Fruit fly (Drosophila melanogaster) whole organism, embryonic: ENCODE results near the gene drpr.
A peak's percentile ranks its signal among the peaks of the same experiment; 100 is the strongest.

ENCODE experiments used
- Abd-B ChIP-seq: fragments of 200-800 bp; sonication (Bioruptor generic); optimal IDR thresholded peaks from 2 replicates; lab custom pipeline; 2018; ENCODE audit warnings: missing biosample characterization, mild to moderate bottlenecking, missing genetic modification characterization, moderate library complexity
- BEAF-32 ChIP-seq: fragments of 200-800 bp; sonication (Bioruptor generic); optimal IDR thresholded peaks from 3 replicates; lab custom pipeline; 2017; ENCODE audit warnings: missing biosample characterization, missing genetic modification characterization, mild to moderate bottlenecking, moderate library complexity, missing genetic modification reagents
- Bdp1 ChIP-seq: fragments of 200-800 bp; sonication (Bioruptor generic); optimal IDR thresholded peaks from 3 replicates; lab custom pipeline; 2016; ENCODE audit warnings: missing biosample characterization, missing genetic modification characterization
- Bgb ChIP-seq: fragments of 200-800 bp; sonication (Bioruptor generic); IDR thresholded peaks from 2 replicates; pipeline ENCODE4 v1.3.6; 2022; ENCODE audit warnings: missing biosample characterization, missing genetic modification characterization; ENCODE audit not compliant: partially characterized antibody
- BtbVII ChIP-seq: fragments of 200-800 bp; sonication (Bioruptor generic); optimal IDR thresholded peaks from 3 replicates; lab custom pipeline; 2017; ENCODE audit warnings: missing biosample characterization, mild to moderate bottlenecking, missing genetic modification characterization
- CG10274 ChIP-seq: fragments of 200-800 bp; sonication (Bioruptor generic); optimal IDR thresholded peaks from 3 replicates; lab custom pipeline; 2017; ENCODE audit warnings: missing biosample characterization, mild to moderate bottlenecking, missing genetic modification characterization
- CG10321 ChIP-seq: fragments of 200-800 bp; sonication (Bioruptor generic); IDR thresholded peaks from 2 replicates; pipeline ENCODE4 v1.3.6; 2022; ENCODE audit warnings: missing biosample characterization, missing genetic modification characterization
- CG10565 ChIP-seq: fragments of 200-800 bp; sonication (Bioruptor generic); optimal IDR thresholded peaks from 3 replicates; lab custom pipeline; 2016; ENCODE audit warnings: missing biosample characterization, mild to moderate bottlenecking, missing genetic modification characterization
- CG11398 ChIP-seq: fragments of 200-800 bp; sonication (Bioruptor generic); optimal IDR thresholded peaks from 2 replicates; lab custom pipeline; 2016; ENCODE audit warnings: missing biosample characterization, missing genetic modification characterization
- CG11560 ChIP-seq: fragments of 200-800 bp; sonication (Bioruptor generic); IDR thresholded peaks from 3 replicates; pipeline ENCODE4 v1.3.6; 2022; ENCODE audit warnings: missing biosample characterization, missing genetic modification characterization
- CG15073 ChIP-seq: fragments of 200-800 bp; sonication (Bioruptor generic); optimal IDR thresholded peaks from 2 replicates; lab custom pipeline; 2016; ENCODE audit warnings: missing biosample characterization, missing genetic modification characterization
- CG15269 ChIP-seq: fragments of 200-800 bp; sonication (Bioruptor generic); optimal IDR thresholded peaks from 2 replicates; lab custom pipeline; 2018; ENCODE audit warnings: missing biosample characterization, mild to moderate bottlenecking, missing genetic modification characterization, moderate library complexity
- CG17359 ChIP-seq: fragments of 200-800 bp; sonication (Bioruptor generic); optimal IDR thresholded peaks from 3 replicates; lab custom pipeline; 2018; ENCODE audit warnings: missing biosample characterization, mild to moderate bottlenecking, missing genetic modification characterization, moderate library complexity
- CG30403 ChIP-seq: fragments of 200-800 bp; sonication (Bioruptor generic); optimal IDR thresholded peaks from 3 replicates; lab custom pipeline; 2016; ENCODE audit warnings: missing biosample characterization, missing genetic modification characterization
- CG3281 ChIP-seq: fragments of 200-800 bp; sonication (Bioruptor generic); optimal IDR thresholded peaks from 3 replicates; lab custom pipeline; 2017; ENCODE audit warnings: missing biosample characterization, mild to moderate bottlenecking, missing genetic modification characterization
- CG4404 ChIP-seq: fragments of 200-800 bp; sonication (Bioruptor generic); IDR thresholded peaks from 2 replicates; pipeline ENCODE4 v1.3.6; 2022; ENCODE audit warnings: missing biosample characterization, missing genetic modification characterization
- CG6689 ChIP-seq: fragments of 200-800 bp; sonication (Bioruptor generic); IDR thresholded peaks from 2 replicates; pipeline ENCODE4 v1.3.6; 2022; ENCODE audit warnings: missing biosample characterization, missing genetic modification characterization
- CG7372 ChIP-seq: fragments of 200-800 bp; sonication (Bioruptor generic); IDR thresholded peaks from 2 replicates; pipeline ENCODE4 v1.3.6; 2022; ENCODE audit warnings: missing biosample characterization, missing genetic modification characterization
- CG7556 ChIP-seq: fragments of 200-800 bp; sonication (Bioruptor generic); optimal IDR thresholded peaks from 2 replicates; lab custom pipeline; 2017; ENCODE audit warnings: missing biosample characterization, mild to moderate bottlenecking, missing genetic modification characterization
- CG7786 ChIP-seq: fragments of 200-800 bp; sonication (Bioruptor generic); optimal IDR thresholded peaks from 2 replicates; lab custom pipeline; 2016; ENCODE audit warnings: missing biosample characterization, missing genetic modification characterization
- CG8478 ChIP-seq: fragments of >200 bp; optimal IDR thresholded peaks from 2 replicates; lab custom pipeline; 2018
- CG9215 ChIP-seq: fragments of 200-800 bp; sonication (Bioruptor generic); IDR thresholded peaks from 2 replicates; pipeline ENCODE4 v1.3.6; 2022; ENCODE audit warnings: missing biosample characterization, missing genetic modification characterization
- Dbx ChIP-seq: fragments of 200-800 bp; sonication (Bioruptor generic); IDR thresholded peaks from 3 replicates; pipeline ENCODE4 v1.3.6; 2022; ENCODE audit warnings: missing biosample characterization, missing genetic modification characterization
- Deaf1 ChIP-seq: fragments of 200-800 bp; optimal IDR thresholded peaks from 3 replicates; lab custom pipeline; 2019; ENCODE audit warnings: missing biosample characterization, mild to moderate bottlenecking, missing genetic modification characterization, moderate library complexity
- Dfd ChIP-seq, 2 experiments: fragments of >200 bp; optimal IDR thresholded peaks; 2 replicates each; lab custom pipeline; 2017; ENCODE audit warnings: missing biosample characterization in 2 of 2, missing genetic modification characterization in 2 of 2
- Hr51 ChIP-seq, 2 experiments: fragments of 200-800 bp; sonication (Bioruptor generic); optimal IDR thresholded peaks; 2 replicates in 1 of 2; 3 replicates in 1 of 2; lab custom pipeline; 2016 to 2018; ENCODE audit warnings: missing biosample characterization in 2 of 2, missing genetic modification characterization in 2 of 2, mild to moderate bottlenecking in 1 of 2, moderate library complexity in 1 of 2
- PHDP ChIP-seq: fragments of 200-800 bp; sonication (Bioruptor generic); optimal IDR thresholded peaks from 3 replicates; lab custom pipeline; 2018; ENCODE audit warnings: missing biosample characterization, mild to moderate bottlenecking, missing genetic modification characterization, moderate library complexity
- Rfx ChIP-seq: fragments of 200-800 bp; sonication (Bioruptor generic); IDR thresholded peaks from 2 replicates; pipeline ENCODE4 v1.3.6; 2022; ENCODE audit warnings: missing biosample characterization, missing genetic modification characterization
- Scr ChIP-seq: fragments of 200-800 bp; sonication (Bioruptor generic); IDR thresholded peaks from 2 replicates; pipeline ENCODE4 v1.3.6; 2022; ENCODE audit warnings: missing biosample characterization, missing genetic modification characterization; ENCODE audit not compliant: partially characterized antibody
- Spps ChIP-seq: fragments of 200-800 bp; sonication (Bioruptor generic); optimal IDR thresholded peaks from 2 replicates; lab custom pipeline; 2018; ENCODE audit warnings: missing biosample characterization, mild to moderate bottlenecking, missing genetic modification characterization
- ash1 ChIP-seq: fragments of 200-800 bp; sonication (Bioruptor generic); optimal IDR thresholded peaks from 2 replicates; lab custom pipeline; 2018; ENCODE audit warnings: missing biosample characterization, mild to moderate bottlenecking, missing genetic modification characterization
- dmrt11E ChIP-seq: fragments of 200-800 bp; sonication (Bioruptor generic); optimal IDR thresholded peaks from 3 replicates; lab custom pipeline; 2018; ENCODE audit warnings: missing biosample characterization, mild to moderate bottlenecking, missing genetic modification characterization, moderate library complexity
- ewg ChIP-seq: fragments of 200-800 bp; sonication (Bioruptor generic); optimal IDR thresholded peaks from 3 replicates; lab custom pipeline; 2017; ENCODE audit warnings: mild to moderate bottlenecking, missing biosample characterization, missing genetic modification reagents, missing genetic modification characterization
- gem ChIP-seq: fragments of 200-800 bp; sonication (Bioruptor generic); optimal IDR thresholded peaks from 2 replicates; lab custom pipeline; 2019; ENCODE audit warnings: missing biosample characterization, mild to moderate bottlenecking, missing genetic modification characterization, moderate library complexity
- ham ChIP-seq: fragments of 200-800 bp; sonication (Bioruptor generic); IDR thresholded peaks from 2 replicates; pipeline ENCODE4 v1.3.6; 2022; ENCODE audit warnings: missing biosample characterization, missing genetic modification characterization
- hkb ChIP-seq, 2 experiments: fragments of 200-800 bp in 1 of 2; fragments of >200 bp in 1 of 2; sonication (Bioruptor generic) in 1 of 2; IDR thresholded peaks in 1 of 2; optimal IDR thresholded peaks in 1 of 2; 2 replicates each; pipeline versions ENCODE4 v1.3.6 to Lab custom; 2017 to 2022; ENCODE audit warnings: missing biosample characterization in 1 of 2, missing genetic modification characterization in 1 of 2
- ken ChIP-seq: fragments of 200-800 bp; sonication (Bioruptor generic); IDR thresholded peaks from 3 replicates; pipeline ENCODE4 v1.3.6; 2022; ENCODE audit warnings: missing biosample characterization, missing genetic modification characterization
- nom ChIP-seq: fragments of 200-800 bp; sonication (Bioruptor generic); optimal IDR thresholded peaks from 2 replicates; lab custom pipeline; 2017; ENCODE audit warnings: missing biosample characterization, missing genetic modification characterization, mild to moderate bottlenecking, moderate library complexity, missing genetic modification reagents
- pfk ChIP-seq: fragments of 200-800 bp; sonication (Bioruptor generic); optimal IDR thresholded peaks from 2 replicates; lab custom pipeline; 2018; ENCODE audit warnings: missing biosample characterization, mild to moderate bottlenecking, missing genetic modification characterization, moderate library complexity
- pros ChIP-seq: fragments of 200-800 bp; sonication (Bioruptor generic); optimal IDR thresholded peaks from 3 replicates; lab custom pipeline; 2019; ENCODE audit warnings: missing biosample characterization, mild to moderate bottlenecking, missing genetic modification characterization, moderate library complexity
- psq ChIP-seq: fragments of 200-800 bp; sonication (Bioruptor generic); optimal IDR thresholded peaks from 2 replicates; lab custom pipeline; 2017; ENCODE audit warnings: missing biosample characterization, missing genetic modification characterization
- salm ChIP-seq: fragments of 200-800 bp; sonication (Bioruptor generic); optimal IDR thresholded peaks from 2 replicates; lab custom pipeline; 2018; ENCODE audit warnings: missing biosample characterization, mild to moderate bottlenecking, missing genetic modification characterization
- schlank ChIP-seq: fragments of 200-800 bp; sonication (Bioruptor generic); optimal IDR thresholded peaks from 2 replicates; lab custom pipeline; 2018; ENCODE audit warnings: missing biosample characterization, mild to moderate bottlenecking, missing genetic modification characterization
- sim ChIP-seq: fragments of 200-800 bp; sonication (Bioruptor generic); IDR thresholded peaks from 2 replicates; pipeline ENCODE4 v1.3.6; 2022; ENCODE audit warnings: missing biosample characterization, missing genetic modification characterization
- slbo ChIP-seq: fragments of 200-800 bp; sonication (Bioruptor generic); IDR thresholded peaks from 2 replicates; pipeline ENCODE4 v1.3.6; 2022; ENCODE audit warnings: missing biosample characterization, missing genetic modification characterization
- tll ChIP-seq, 2 experiments: fragments of 200-800 bp in 1 of 2; fragments of >200 bp in 1 of 2; sonication (Bioruptor generic) in 1 of 2; optimal IDR thresholded peaks; 2 replicates each; lab custom pipeline; 2017 to 2019; ENCODE audit warnings: missing biosample characterization in 2 of 2, missing genetic modification characterization in 2 of 2, mild to moderate bottlenecking in 1 of 2, moderate library complexity in 1 of 2
- trh ChIP-seq: fragments of 200-800 bp; sonication (Bioruptor generic); optimal IDR thresholded peaks from 2 replicates; lab custom pipeline; 2016; ENCODE audit warnings: missing biosample characterization, missing genetic modification characterization
- vvl ChIP-seq: fragments of 200-800 bp; sonication (Bioruptor generic); IDR thresholded peaks from 2 replicates; pipeline ENCODE4 v1.3.6; 2022; ENCODE audit warnings: missing biosample characterization, missing genetic modification characterization
- wdn ChIP-seq: fragments of 200-800 bp; sonication (Bioruptor generic); IDR thresholded peaks from 2 replicates; pipeline ENCODE4 v1.3.6; 2022; ENCODE audit warnings: missing biosample characterization, missing genetic modification characterization
- zfh2 ChIP-seq: fragments of 200-800 bp; sonication (Bioruptor generic); optimal IDR thresholded peaks from 2 replicates; lab custom pipeline; 2016; ENCODE audit warnings: missing biosample characterization, missing genetic modification characterization

The drpr gene

DNA sequence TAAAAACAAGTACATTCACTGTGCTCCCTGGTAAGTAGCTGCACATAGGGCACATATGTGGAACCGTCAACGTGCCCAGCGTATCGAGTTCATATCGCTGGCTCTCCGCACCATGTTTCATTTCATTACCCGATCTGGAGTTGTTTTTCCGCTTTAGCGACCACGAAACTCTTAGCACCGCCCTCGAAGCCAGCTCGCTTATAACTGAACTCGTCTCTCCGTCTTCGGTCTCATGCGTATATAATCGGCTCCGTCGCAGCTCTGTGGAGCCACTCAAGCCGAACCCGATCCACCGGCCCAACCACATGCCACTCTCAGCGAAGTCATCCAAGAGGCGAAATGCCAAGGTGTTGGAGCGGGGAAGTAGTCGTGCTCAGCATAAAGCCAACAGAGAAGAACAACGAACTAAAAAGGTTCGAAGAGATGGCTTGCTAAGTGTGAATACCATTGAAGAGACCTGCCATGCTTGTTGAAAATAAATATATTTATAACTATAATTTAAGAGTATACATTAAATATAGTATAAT lies 24.6 kb upstream of the drpr start, which contains the start of gene Cht2 (continued):
- peak; percentile 13; the same call in 1 of the 2 replicates for TF ChIP-seq vvl (GFP tag; lab: Robert Waterston, UW)
- TF ChIP-seq CG10565 (GFP tag; lab: Kevin White, UChicago): no peak
- peak; percentile 28; the same call in 1 of the 2 replicates for TF ChIP-seq Rfx (GFP tag; lab: Robert Waterston, UW)
- no peak for TF ChIP-seq sim
- no peak for TF ChIP-seq CG10274 (GFP tag; lab: Kevin White, UChicago)
- TF ChIP-seq wdn (GFP tag; lab: Robert Waterston, UW): no peak
- no peak for TF ChIP-seq CG10321 (GFP tag; lab: Robert Waterston, UW)
- TF ChIP-seq CG8478: no peak
- TF ChIP-seq BtbVII (GFP tag; lab: Kevin White, UChicago): no peak
- no peak for TF ChIP-seq CG9215 (GFP tag; lab: Robert Waterston, UW)
- TF ChIP-seq CG17359 (tag; lab: Kevin White, UChicago): no peak
- TF ChIP-seq Scr: no peak
- no peak for TF ChIP-seq pfk (GFP tag; lab: Kevin White, UChicago)
- TF ChIP-seq schlank (tag; lab: Kevin White, UChicago): no peak
- peak; percentile 52 for TF ChIP-seq nom (GFP tag; lab: Kevin White, UChicago)
- TF ChIP-seq ash1: no peak
- TF ChIP-seq CG11398 (GFP tag; lab: Kevin White, UChicago): no peak
- TF ChIP-seq tll (GFP tag; optimal IDR thresholded peaks at IDR 0.05; lab: Kevin White, UChicago): no peak
- TF ChIP-seq hkb (optimal IDR thresholded peaks at IDR 0.05; lab: Kevin White, UChicago): no peak
- TF ChIP-seq hkb (GFP tag; IDR thresholded peaks at IDR 0.05; lab: Robert Waterston, UW): no peak
- TF ChIP-seq CG6689 (GFP tag; lab: Robert Waterston, UW): 0 out of 2 replicates have a peak, but pooled peaks have one; percentile 8
- TF ChIP-seq CG3281 (GFP tag; lab: Kevin White, UChicago): no peak
- no peak for TF ChIP-seq Spps (tag; lab: Kevin White, UChicago)
- no peak for TF ChIP-seq CG7372 (GFP tag; lab: Robert Waterston, UW)
- no peak for TF ChIP-seq CG7556 (GFP tag; lab: Kevin White, UChicago)
- TF ChIP-seq CG11560 (tag; lab: Robert Waterston, UW): no peak
- TF ChIP-seq Dfd (GFP tag; optimal IDR thresholded peaks at IDR 0.05; lab: Kevin White, UChicago): no peak
- no peak for TF ChIP-seq salm
- peak; percentile 91 for TF ChIP-seq pros (GFP tag; lab: Kevin White, UChicago)
- TF ChIP-seq Bdp1 (GFP tag; lab: Kevin White, UChicago): no peak
- no peak for TF ChIP-seq CG15073
- TF ChIP-seq Abd-B (GFP tag; lab: Kevin White, UChicago): no peak
- no peak for TF ChIP-seq CG30403
- TF ChIP-seq Bgb (GFP tag; lab: Robert Waterston, UW): 0 out of 2 replicates have a peak, but pooled peaks have one; percentile 29
- TF ChIP-seq CG15269: peak; percentile 49
- no peak for TF ChIP-seq PHDP (tag; lab: Kevin White, UChicago)
- TF ChIP-seq psq (GFP tag; lab: Kevin White, UChicago): no peak
- no peak for TF ChIP-seq dmrt11E (tag; lab: Kevin White, UChicago)
- TF ChIP-seq Hr51 (GFP tag; optimal IDR thresholded peaks at IDR 0.05; lab: Kevin White, UChicago): no peak
- no peak for TF ChIP-seq BEAF-32 (GFP tag; lab: Kevin White, UChicago)
- TF ChIP-seq trh (GFP tag; lab: Kevin White, UChicago): no peak
- TF ChIP-seq ewg (GFP tag; lab: Kevin White, UChicago): no peak
- TF ChIP-seq ham (GFP tag; lab: Robert Waterston, UW): no peak
- TF ChIP-seq CG7786: no peak
- no peak for TF ChIP-seq ken (GFP tag; lab: Robert Waterston, UW)
- TF ChIP-seq CG4404 (GFP tag; lab: Robert Waterston, UW): no peak
- TF ChIP-seq gem: no peak
- peak; percentile 94 for TF ChIP-seq Deaf1
- TF ChIP-seq slbo (GFP tag; lab: Robert Waterston, UW): no peak
- 0 out of 3 replicates have a peak, but pooled peaks have one; percentile 20 for TF ChIP-seq Dbx (GFP tag; lab: Robert Waterston, UW)
- no peak for TF ChIP-seq zfh2
